Fruit fly (Drosophila melanogaster) whole organism, prepupa: ENCODE results near the gene CG17129.

Experiments used
- CG10631 ChIP-seq: fragments of 200-800 bp; sonication (Bioruptor generic); optimal IDR thresholded peaks from 2 replicates; lab custom pipeline; 2016; ENCODE audit warnings: missing biosample characterization, missing genetic modification characterization
- CG11294 ChIP-seq: fragments of 200-800 bp; sonication (Bioruptor generic); IDR thresholded peaks from 2 replicates; pipeline ENCODE4 v1.3.6; 2022; ENCODE audit warnings: missing biosample characterization, missing genetic modification characterization
- CG15336 ChIP-seq: fragments of 200-800 bp; sonication (Bioruptor generic); IDR thresholded peaks from 2 replicates; pipeline ENCODE4 v1.3.6; 2022; ENCODE audit warnings: missing biosample characterization, missing genetic modification characterization
- CG1621 ChIP-seq: fragments of 200-800 bp; sonication (Bioruptor generic); optimal IDR thresholded peaks from 3 replicates; lab custom pipeline; 2018; ENCODE audit warnings: missing biosample characterization, mild to moderate bottlenecking, missing genetic modification characterization
- CG16779 ChIP-seq: fragments of 200-800 bp; sonication (Bioruptor generic); optimal IDR thresholded peaks from 3 replicates; lab custom pipeline; 2017; ENCODE audit warnings: missing biosample characterization, mild to moderate bottlenecking, missing genetic modification characterization
- CG3032 ChIP-seq: fragments of 200-800 bp; optimal IDR thresholded peaks from 2 replicates; lab custom pipeline; 2019; ENCODE audit warnings: missing biosample characterization, mild to moderate bottlenecking, missing genetic modification characterization, moderate library complexity
- CG32006 ChIP-seq: fragments of 200-800 bp; sonication (Bioruptor generic); optimal IDR thresholded peaks from 3 replicates; lab custom pipeline; 2017; ENCODE audit warnings: missing biosample characterization, mild to moderate bottlenecking, missing genetic modification characterization
- CG34406 ChIP-seq: fragments of 200-800 bp; sonication (Bioruptor generic); optimal IDR thresholded peaks from 3 replicates; lab custom pipeline; 2016; ENCODE audit warnings: missing biosample characterization, missing genetic modification characterization
- CG6163 ChIP-seq: fragments of 200-800 bp; sonication (Bioruptor generic); IDR thresholded peaks from 3 replicates; pipeline ENCODE4 v1.3.6; 2022; ENCODE audit warnings: missing biosample characterization, missing genetic modification characterization
- CG6276 ChIP-seq: fragments of 200-800 bp; sonication (Bioruptor generic); optimal IDR thresholded peaks from 2 replicates; lab custom pipeline; 2017; ENCODE audit warnings: missing biosample characterization, mild to moderate bottlenecking, missing genetic modification characterization
- CG6792 ChIP-seq: fragments of 200-800 bp; sonication (Bioruptor generic); optimal IDR thresholded peaks from 3 replicates; lab custom pipeline; 2016; ENCODE audit warnings: missing biosample characterization, missing genetic modification characterization
- CG6808 ChIP-seq: fragments of 200-800 bp; sonication (Bioruptor generic); optimal IDR thresholded peaks from 3 replicates; lab custom pipeline; 2017; ENCODE audit warnings: missing biosample characterization, missing genetic modification characterization, mild to moderate bottlenecking, moderate library complexity, missing genetic modification reagents
- CG6854 ChIP-seq: fragments of 200-800 bp; sonication (Bioruptor generic); optimal IDR thresholded peaks from 2 replicates; lab custom pipeline; 2017; ENCODE audit warnings: missing biosample characterization, mild to moderate bottlenecking, missing genetic modification characterization
- CG7368 ChIP-seq: fragments of 200-800 bp; sonication (Bioruptor generic); optimal IDR thresholded peaks from 3 replicates; lab custom pipeline; 2016; ENCODE audit warnings: missing biosample characterization, missing genetic modification characterization
- CG8119 ChIP-seq: fragments of 200-800 bp; sonication (Bioruptor generic); IDR thresholded peaks from 3 replicates; pipeline ENCODE4 v1.3.6; 2022; ENCODE audit warnings: missing biosample characterization, missing genetic modification characterization
- CG8632 ChIP-seq: fragments of 200-800 bp; sonication (Bioruptor generic); optimal IDR thresholded peaks from 3 replicates; lab custom pipeline; 2016; ENCODE audit warnings: missing biosample characterization, missing genetic modification characterization
- CG9139 ChIP-seq: fragments of 200-800 bp; sonication (Bioruptor generic); optimal IDR thresholded peaks from 3 replicates; lab custom pipeline; 2017; ENCODE audit warnings: missing biosample characterization, mild to moderate bottlenecking, missing genetic modification characterization
- Eip75B ChIP-seq: fragments of 200-800 bp; sonication (Bioruptor generic); optimal IDR thresholded peaks from 3 replicates; lab custom pipeline; 2016; ENCODE audit warnings: missing biosample characterization, missing genetic modification characterization
- Eip78C ChIP-seq: fragments of 200-800 bp; sonication (Bioruptor generic); peaks from one replicate; lab custom pipeline; 2016; ENCODE audit warnings: missing biosample characterization, missing genetic modification characterization
- Eip93F ChIP-seq: fragments of 200-800 bp; sonication (Bioruptor generic); optimal IDR thresholded peaks from 2 replicates; lab custom pipeline; 2016; ENCODE audit warnings: missing biosample characterization, mild to moderate bottlenecking, missing genetic modification characterization
- Ets21C ChIP-seq: fragments of 200-800 bp; sonication (Bioruptor generic); optimal IDR thresholded peaks from 3 replicates; lab custom pipeline; 2016; ENCODE audit warnings: missing biosample characterization, missing genetic modification characterization
- Gug ChIP-seq: fragments of 200-800 bp; sonication (Bioruptor generic); IDR thresholded peaks from 2 replicates; pipeline ENCODE4 v1.3.6; 2022; ENCODE audit warnings: missing biosample characterization, missing genetic modification characterization
- Hr38 ChIP-seq: sonication (Bioruptor generic); optimal IDR thresholded peaks from 2 replicates; lab custom pipeline; 2016; ENCODE audit warnings: missing biosample characterization, missing genetic modification characterization
- Hr4 ChIP-seq: fragments of 200-800 bp; sonication (Bioruptor generic); optimal IDR thresholded peaks from 3 replicates; lab custom pipeline; 2016; ENCODE audit warnings: missing biosample characterization, missing genetic modification characterization
- Met ChIP-seq: fragments of 200-800 bp; sonication (Bioruptor generic); optimal IDR thresholded peaks from 3 replicates; lab custom pipeline; 2016; ENCODE audit warnings: missing biosample characterization, missing genetic modification characterization
- Smox ChIP-seq: fragments of 200-800 bp; sonication (Bioruptor generic); optimal IDR thresholded peaks from 3 replicates; lab custom pipeline; 2016; ENCODE audit warnings: missing biosample characterization, missing genetic modification characterization
- Sox102F ChIP-seq: fragments of 200-800 bp; sonication (Bioruptor generic); optimal IDR thresholded peaks from 2 replicates; lab custom pipeline; 2016; ENCODE audit warnings: missing biosample characterization, mild to moderate bottlenecking, missing genetic modification characterization
- Sox15 ChIP-seq: fragments of 200-800 bp; sonication (Bioruptor generic); optimal IDR thresholded peaks from 3 replicates; lab custom pipeline; 2016; ENCODE audit warnings: missing biosample characterization, missing genetic modification characterization
- achi ChIP-seq: fragments of 200-800 bp; sonication (Bioruptor generic); optimal IDR thresholded peaks from 3 replicates; lab custom pipeline; 2016; ENCODE audit warnings: missing biosample characterization, missing genetic modification characterization
- acj6 ChIP-seq: fragments of 200-800 bp; sonication (Bioruptor generic); optimal IDR thresholded peaks from 3 replicates; lab custom pipeline; 2016; ENCODE audit warnings: missing biosample characterization, missing genetic modification characterization
- cyc ChIP-seq: fragments of 200-800 bp; sonication (Bioruptor generic); optimal IDR thresholded peaks from 3 replicates; lab custom pipeline; 2016; ENCODE audit warnings: missing biosample characterization, missing genetic modification characterization
- dac ChIP-seq: fragments of 200-800 bp; sonication (Bioruptor generic); optimal IDR thresholded peaks from 2 replicates; lab custom pipeline; 2017; ENCODE audit warnings: missing biosample characterization, mild to moderate bottlenecking, missing genetic modification characterization
- dsx ChIP-seq: fragments of 200-800 bp; optimal IDR thresholded peaks from 3 replicates; lab custom pipeline; 2019; ENCODE audit warnings: missing biosample characterization, mild to moderate bottlenecking, missing genetic modification characterization, moderate library complexity; ENCODE audit not compliant: poor library complexity, severe bottlenecking
- eg ChIP-seq: fragments of 200-800 bp; sonication (Bioruptor generic); IDR thresholded peaks from 3 replicates; pipeline ENCODE4 v1.3.6; 2022; ENCODE audit warnings: missing biosample characterization, missing genetic modification characterization
- esn ChIP-seq: fragments of 200-800 bp; sonication (Bioruptor generic); optimal IDR thresholded peaks from 2 replicates; lab custom pipeline; 2016; ENCODE audit warnings: missing biosample characterization, mild to moderate bottlenecking, missing genetic modification characterization, moderate library complexity
- fd85E ChIP-seq: fragments of 200-800 bp; sonication (Bioruptor generic); optimal IDR thresholded peaks from 3 replicates; lab custom pipeline; 2016; ENCODE audit warnings: missing biosample characterization, missing genetic modification characterization
- fkh ChIP-seq: fragments of 200-800 bp; sonication (Bioruptor generic); optimal IDR thresholded peaks from 3 replicates; lab custom pipeline; 2017; ENCODE audit warnings: missing biosample characterization, mild to moderate bottlenecking, missing genetic modification characterization, moderate library complexity
- lz ChIP-seq: fragments of 200-800 bp; sonication (Bioruptor generic); optimal IDR thresholded peaks from 3 replicates; lab custom pipeline; 2016; ENCODE audit warnings: missing biosample characterization, missing genetic modification characterization
- net ChIP-seq: fragments of 200-800 bp; sonication (Bioruptor generic); optimal IDR thresholded peaks from 3 replicates; lab custom pipeline; 2016; ENCODE audit warnings: missing biosample characterization, missing genetic modification characterization
- pdm3 ChIP-seq: fragments of 200-800 bp; sonication (Bioruptor generic); optimal IDR thresholded peaks from 3 replicates; lab custom pipeline; 2016; ENCODE audit warnings: missing biosample characterization, missing genetic modification characterization
- salr ChIP-seq, 2 experiments: fragments of 200-800 bp; sonication (Bioruptor generic); optimal IDR thresholded peaks; 3 replicates each; lab custom pipeline; 2016 to 2018; ENCODE audit warnings: missing biosample characterization in 2 of 2, missing genetic modification characterization in 2 of 2, mild to moderate bottlenecking in 1 of 2
- svp ChIP-seq: fragments of 200-800 bp; sonication (Bioruptor generic); peaks from one replicate; lab custom pipeline; 2016; ENCODE audit warnings: missing biosample characterization, missing genetic modification characterization
- topi ChIP-seq: fragments of 200-800 bp; sonication (Bioruptor generic); optimal IDR thresholded peaks from 3 replicates; lab custom pipeline; 2016; ENCODE audit warnings: missing biosample characterization, missing genetic modification characterization
- vri ChIP-seq: fragments of 200-800 bp; sonication (Bioruptor generic); optimal IDR thresholded peaks from 3 replicates; lab custom pipeline; 2016; ENCODE audit warnings: missing biosample characterization, mild to moderate bottlenecking, missing genetic modification characterization

Gene CG17129

DNA sequence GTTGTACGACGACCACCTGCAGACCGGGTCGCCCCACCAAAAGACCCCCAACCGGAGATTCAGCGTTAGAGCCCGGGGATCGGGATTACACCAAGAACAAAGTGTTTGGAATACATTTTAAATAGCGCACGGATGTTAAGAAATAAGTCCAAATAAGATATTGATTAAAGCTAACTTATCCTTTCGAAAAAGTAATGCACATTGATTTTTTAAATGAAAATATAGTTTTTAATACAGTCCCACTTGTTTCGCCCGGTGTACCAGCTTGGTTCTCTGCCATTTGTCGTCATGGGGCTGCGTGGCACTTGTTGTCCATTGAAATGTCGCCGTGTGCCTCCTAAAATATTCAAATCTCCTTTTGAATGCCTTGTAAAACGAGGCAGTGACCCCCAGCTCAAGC is 40.9 kb upstream of the CG17129 start (continued):
- no peak for TF ChIP-seq Eip93F (GFP tag; lab: Kevin White, UChicago)
- TF ChIP-seq Smox = no peak
- peak; percentile 8 for TF ChIP-seq lz
- no peak for TF ChIP-seq CG34406 (GFP tag; lab: Kevin White, UChicago)
- TF ChIP-seq pdm3 (GFP tag; lab: Kevin White, UChicago) = peak; percentile 19
- TF ChIP-seq CG8632 (GFP tag; lab: Kevin White, UChicago) = no peak
- TF ChIP-seq acj6 = peak; percentile 21
- TF ChIP-seq CG32006 (GFP tag; lab: Kevin White, UChicago) = peak; percentile 82
- peak; percentile 59 for TF ChIP-seq achi
- TF ChIP-seq topi (GFP tag; lab: Kevin White, UChicago) = no peak
- peak in 1 of 2 experiments; percentile 57 for TF ChIP-seq salr (GFP tag; optimal IDR thresholded peaks at IDR 0.05; lab: Kevin White, UChicago)
- TF ChIP-seq cyc (GFP tag; lab: Kevin White, UChicago) = no peak
- TF ChIP-seq dsx = no peak

DNA sequence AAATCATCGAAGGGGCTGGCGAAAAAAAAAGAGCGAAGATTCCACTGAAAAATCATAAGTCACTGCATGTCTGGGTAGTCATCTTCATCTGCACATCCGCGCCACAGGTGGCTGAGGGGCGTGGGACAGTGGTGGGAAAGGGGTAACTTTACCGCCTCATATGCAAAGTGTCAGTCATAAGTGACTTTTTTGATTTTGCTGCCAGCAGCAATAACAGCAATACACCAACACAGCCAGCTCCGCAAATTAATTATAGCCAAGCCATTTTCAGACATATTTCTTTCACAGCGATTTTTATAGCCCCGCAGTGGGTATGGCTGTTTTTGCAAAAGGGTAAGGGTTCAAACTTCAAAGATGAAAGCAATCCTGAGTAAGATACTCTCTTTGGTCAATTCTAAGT is 38.3 kb upstream of the CG17129 start:
- TF ChIP-seq Gug (GFP tag; lab: Robert Waterston, UW) (no peak; the same call in 1 of the 2 replicates), CG32006 (GFP tag; lab: Kevin White, UChicago) (peak; percentile 0), Eip78C (GFP tag; lab: Kevin White, UChicago) (peak; percentile 21)

DNA sequence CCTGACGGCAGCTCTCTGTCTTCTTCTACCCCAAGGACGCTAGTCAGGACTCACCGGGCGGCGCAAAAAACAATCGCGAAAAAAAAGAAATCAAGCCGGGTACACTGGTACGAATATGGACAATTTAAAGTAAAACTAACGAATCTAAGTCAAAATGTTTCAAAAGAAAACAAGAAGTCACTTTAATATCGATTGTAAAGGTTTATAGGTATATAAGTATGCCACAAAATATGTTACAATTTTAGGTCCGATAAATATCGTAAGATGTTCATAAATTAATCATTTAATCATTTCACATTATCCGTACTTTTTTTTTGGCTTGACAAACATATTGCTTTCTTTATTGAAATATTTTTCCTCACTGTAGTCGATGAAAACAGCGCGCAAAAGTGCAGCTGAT is 36.0 kb upstream of the CG17129 start:
- TF ChIP-seq CG10631 (GFP tag; lab: Kevin White, UChicago) = peak; percentile 8
- no peak for TF ChIP-seq CG34406 (GFP tag; lab: Kevin White, UChicago)
- TF ChIP-seq Sox102F (GFP tag; lab: Kevin White, UChicago) = peak; percentile 7
- peak; percentile 2 for TF ChIP-seq topi (GFP tag; lab: Kevin White, UChicago)
- TF ChIP-seq Eip78C (GFP tag; lab: Kevin White, UChicago) = peak; percentile 63
- TF ChIP-seq esn (GFP tag; lab: Kevin White, UChicago) = peak; percentile 19
- TF ChIP-seq achi = peak; percentile 13
- TF ChIP-seq svp (GFP tag; lab: Kevin White, UChicago) = peak; percentile 62
- no peak for TF ChIP-seq fd85E (GFP tag; lab: Kevin White, UChicago)
- TF ChIP-seq fkh (GFP tag; lab: Kevin White, UChicago) = no peak
- no peak for TF ChIP-seq CG11294
- peak; percentile 5 for TF ChIP-seq Met
- TF ChIP-seq Eip75B (GFP tag; lab: Kevin White, UChicago) = peak; percentile 13
- TF ChIP-seq Hr38 = no peak
- no peak for TF ChIP-seq CG6854 (GFP tag; lab: Kevin White, UChicago)

DNA sequence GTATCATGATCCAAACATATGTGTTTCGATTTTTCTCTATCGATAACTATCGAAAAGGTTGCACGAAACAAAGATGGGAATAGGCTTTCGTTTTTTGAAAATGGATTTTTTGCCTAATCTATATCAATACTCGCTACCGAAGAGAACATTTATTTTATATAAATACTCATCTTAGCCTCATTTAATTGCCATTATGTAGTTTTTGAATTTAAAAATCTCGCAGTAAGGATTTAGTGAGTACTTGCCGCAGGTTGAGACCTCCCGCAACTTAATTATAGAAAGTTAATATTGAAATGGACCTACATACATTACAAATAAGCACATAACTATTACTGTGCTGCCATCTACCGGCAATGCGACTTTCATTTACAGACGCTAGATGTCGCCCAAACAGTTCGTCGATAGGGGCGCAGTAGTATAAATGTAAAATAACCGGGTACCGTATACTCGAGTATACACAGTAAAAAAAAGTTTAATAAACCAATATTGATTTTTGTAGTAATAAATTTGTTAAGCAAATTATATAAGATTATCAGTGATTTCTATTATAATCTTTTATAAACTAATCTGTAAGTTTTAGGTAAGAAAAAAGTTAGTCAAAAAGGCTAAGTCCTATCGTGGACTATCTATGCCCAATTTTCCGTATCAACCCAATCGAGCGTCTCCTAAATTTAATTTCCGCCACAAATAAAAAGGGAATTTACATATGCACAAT is 31.9 kb upstream of the CG17129 start, which contains the start of gene CG13896:
Gene CG13896 (minus strand): TSS at position 12 of the 715 bp plus-strand sequence.
- TF ChIP-seq CG1621 (tag; lab: Kevin White, UChicago) (peak; percentile 44), eg (peak; percentile 81), CG6276 (GFP tag; lab: Kevin White, UChicago) (peak; percentile 75), CG9139 (peak; percentile 30), net (peak; percentile 66), CG6808 (GFP tag; lab: Kevin White, UChicago) (peak; percentile 49), topi (GFP tag; lab: Kevin White, UChicago) (peak; percentile 76), achi (peak; percentile 72), Ets21C (GFP tag; lab: Kevin White, UChicago) (peak; percentile 49), Eip75B (GFP tag; lab: Kevin White, UChicago) (peak; percentile 72), CG7368 (GFP tag; lab: Kevin White, UChicago) (peak; percentile 65), vri (peak; percentile 70), Met (peak; percentile 84), Smox (peak; percentile 74), salr (GFP tag; optimal IDR thresholded peaks at IDR 0.05; lab: Kevin White, UChicago) (peak; percentile 44 to 65), dac (GFP tag; lab: Kevin White, UChicago) (peak; percentile 45), CG8119 (peak; percentile 82; the same call in 2 of the 3 replicates), CG15336 (peak; percentile 85), svp (GFP tag; lab: Kevin White, UChicago) (peak; percentile 86), CG10631 (GFP tag; lab: Kevin White, UChicago) (peak; percentile 69), Sox15 (GFP tag; lab: Kevin White, UChicago) (peak; percentile 25), CG6792 (GFP tag; lab: Kevin White, UChicago) (peak; percentile 72), CG6163 (GFP tag; lab: Robert Waterston, UW) (peak; percentile 66), CG3032 (tag; lab: Kevin White, UChicago) (peak; percentile 60), Eip78C (GFP tag; lab: Kevin White, UChicago) (peak; percentile 92), Gug (GFP tag; lab: Robert Waterston, UW) (peak; percentile 38; the same call in 1 of the 2 replicates), fd85E (GFP tag; lab: Kevin White, UChicago) (no peak), Hr4 (GFP tag; lab: Kevin White, UChicago) (peak; percentile 58), lz (peak; percentile 88), CG16779 (tag; lab: Kevin White, UChicago) (peak; percentile 51)
